Worm (Caenorhabditis elegans) whole organism, mixed stage, embryonic: ENCODE data around the gene aptf-4.

ENCODE experiments used
- blmp-1 ChIP-seq: fragments of 150-350 bp; optimal IDR thresholded peaks from 2 replicates; lab custom pipeline; 2014; ENCODE audit warnings: missing biosample characterization, missing genetic modification characterization
- ces-1 ChIP-seq: fragments of 150-350 bp; optimal IDR thresholded peaks from 2 replicates; lab custom pipeline; 2014; ENCODE audit warnings: missing biosample characterization, missing genetic modification reagents, missing genetic modification characterization
- lsy-2 ChIP-seq: fragments of 150-350 bp; optimal IDR thresholded peaks from 2 replicates; lab custom pipeline; 2014; ENCODE audit warnings: missing biosample characterization, missing genetic modification characterization
- sem-2 ChIP-seq: fragments of 200-800 bp; sonication (Bioruptor generic); optimal IDR thresholded peaks from 2 replicates; lab custom pipeline; 2018; ENCODE audit warnings: mild to moderate bottlenecking, missing genetic modification characterization, missing compliant biosample characterization

aptf-4 gene

DNA sequence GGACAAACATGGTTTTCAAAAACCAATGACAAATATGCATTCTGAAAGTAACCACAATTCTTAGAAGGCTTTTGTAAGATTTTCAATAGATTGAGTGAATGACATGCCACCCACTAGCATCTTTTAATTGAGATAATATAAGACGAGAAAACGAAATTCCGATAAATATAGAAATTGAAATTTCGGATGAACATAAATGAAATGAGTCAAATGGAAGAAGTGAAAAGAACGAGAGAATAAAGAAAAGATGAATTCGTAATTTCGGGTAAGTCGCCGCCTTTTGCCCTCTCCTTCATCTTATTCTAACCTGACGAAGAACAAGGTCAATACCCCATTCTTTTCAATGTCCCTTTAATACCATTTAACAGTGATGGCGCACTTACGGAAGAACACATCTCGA lies 51.6 kb downstream of the aptf-4 start:
- no peak for TF ChIP-seq lsy-2 (tag; lab: Kevin White, UChicago)
- TF ChIP-seq sem-2 (GFP tag; lab: Kevin White, UChicago), result no peak
- no peak for TF ChIP-seq ces-1 (GFP tag; lab: Kevin White, UChicago)
- TF ChIP-seq blmp-1, result peak; percentile 86
